Worm (Caenorhabditis elegans): ENCODE results near the gene Y40B10A.11.

ce11 chrV:2081894-2082293 is 30.5 kb upstream of the Y40B10A.11 start:
- TF ChIP-seq cog-1 (tag; optimal IDR thresholded peaks at IDR 0.05) (no peak), ztf-23 (GFP tag; IDR thresholded peaks at IDR 0.05) (no peak), T22C8.4 (GFP tag; IDR thresholded peaks at IDR 0.05) (no peak)
